Fruit fly (Drosophila melanogaster) whole organism, wandering third instar larva: Measurements from ENCODE around the gene L2HGDH.
A peak's percentile ranks its signal among the peaks of the same experiment; 100 is the strongest.

Experiments
- Dfd ChIP-seq: fragments of >200 bp; optimal IDR thresholded peaks from 2 replicates; lab custom pipeline; 2017; ENCODE audit warnings: missing biosample characterization, missing genetic modification characterization
- Hr78 ChIP-seq: fragments of >200 bp; optimal IDR thresholded peaks from 2 replicates; lab custom pipeline; 2017; ENCODE audit warnings: missing biosample characterization, missing genetic modification characterization
- Jra ChIP-seq: sonication (Bioruptor generic); optimal IDR thresholded peaks from 2 replicates; lab custom pipeline; 2016; ENCODE audit warnings: missing biosample characterization, missing genetic modification characterization
- brk ChIP-seq: fragments of 200-800 bp; sonication (Bioruptor generic); optimal IDR thresholded peaks from 2 replicates; lab custom pipeline; 2016; ENCODE audit warnings: missing biosample characterization, mild to moderate bottlenecking, missing genetic modification characterization
- dmrt93B ChIP-seq: fragments of 200-800 bp; sonication (Bioruptor generic); optimal IDR thresholded peaks from 2 replicates; lab custom pipeline; 2018; ENCODE audit warnings: missing biosample characterization, mild to moderate bottlenecking, missing genetic modification characterization
- fru ChIP-seq: fragments of 200-800 bp; sonication (Bioruptor generic); optimal IDR thresholded peaks from 3 replicates; lab custom pipeline; 2016; ENCODE audit warnings: missing biosample characterization, mild to moderate bottlenecking, missing genetic modification characterization
- jim ChIP-seq: fragments of 175-275, 200-325 bp; sonication (Bioruptor generic); optimal IDR thresholded peaks from 2 replicates; lab custom pipeline; 2016; ENCODE audit warnings: missing biosample characterization, mild to moderate bottlenecking, missing genetic modification characterization
- pan ChIP-seq: fragments of >200 bp; optimal IDR thresholded peaks from 2 replicates; lab custom pipeline; 2017
- psq ChIP-seq: fragments of 200-800 bp; sonication (Bioruptor generic); optimal IDR thresholded peaks from 3 replicates; lab custom pipeline; 2017; ENCODE audit warnings: missing biosample characterization, mild to moderate bottlenecking, missing genetic modification characterization, moderate library complexity

DNA sequence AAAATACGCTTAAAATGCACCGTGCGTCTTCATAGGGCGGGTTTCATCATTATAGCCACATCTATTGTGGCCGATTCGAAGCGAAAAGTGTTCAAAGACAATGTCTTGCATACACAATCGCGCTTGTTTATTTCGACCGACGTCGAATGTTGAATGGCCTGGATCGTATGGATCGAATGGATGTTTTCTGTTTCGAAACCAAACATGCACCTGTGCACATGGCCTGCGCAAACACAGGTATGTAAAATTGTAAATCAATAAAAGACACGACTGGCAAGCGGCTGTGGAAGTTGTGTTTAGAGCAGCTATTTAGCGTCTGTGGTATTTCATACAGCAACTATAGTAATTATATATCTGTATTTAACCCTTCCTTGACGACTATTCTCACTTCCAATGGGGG is 7.2 kb upstream of the L2HGDH start:
- TF ChIP-seq Hr78 (GFP tag; lab: Kevin White, UChicago), result no peak
- TF ChIP-seq Jra (GFP tag; lab: Kevin White, UChicago), result peak; percentile 43
- TF ChIP-seq brk (GFP tag; lab: Kevin White, UChicago), result peak; percentile 47
- peak; percentile 21 for TF ChIP-seq fru (GFP tag; lab: Kevin White, UChicago)
- no peak for TF ChIP-seq psq
- no peak for TF ChIP-seq jim
- TF ChIP-seq dmrt93B (GFP tag; lab: Kevin White, UChicago), result no peak
- TF ChIP-seq Dfd (GFP tag; lab: Kevin White, UChicago), result no peak
- no peak for TF ChIP-seq pan (lab: Kevin White, UChicago)
